Worm (Caenorhabditis elegans) whole organism, L4 larva: Measurements from ENCODE around the gene hst-1.

ENCODE experiments used
- F26F4.8 ChIP-seq: fragments of 200-800 bp; sonication (Bioruptor generic); conservative IDR thresholded peaks from 2 replicates; pipeline ENCODE4 v1.3.6; 2022; ENCODE audit warnings: missing genetic modification characterization, missing compliant biosample characterization
- ZK546.5 ChIP-seq, 2 experiments: sonication (generic microtip); optimal IDR thresholded peaks; 2 replicates each; lab custom pipeline; 2017; ENCODE audit warnings: missing biosample characterization in 2 of 2, missing genetic modification characterization in 2 of 2
- pqm-1 ChIP-seq: sonication (generic microtip); optimal IDR thresholded peaks from 2 replicates; lab custom pipeline; 2017; ENCODE audit warnings: missing biosample characterization, missing genetic modification characterization
- ztf-7 ChIP-seq: fragments of 150-350 bp; optimal IDR thresholded peaks from 2 replicates; lab custom pipeline; 2014; ENCODE audit warnings: missing biosample characterization, missing genetic modification characterization

ce11 chrIV:8658122-8658521 is 33.2 kb downstream of the hst-1 start, which contains the start of gene C49C8.6:
- TF ChIP-seq ZK546.5 (tag; optimal IDR thresholded peaks at IDR 0.05; lab: Kevin White, UChicago) (no peak), pqm-1 (tag; lab: Kevin White, UChicago) (no peak), ztf-7 (tag; lab: Kevin White, UChicago) (no peak), F26F4.8 (no peak)
